Fruit fly (Drosophila melanogaster): Measurements from ENCODE around the gene CG15754.

dm6 chrX:13556172-13556571, 28.4 kb downstream of the CG15754 start, which contains the start of gene CG32631:
- TF ChIP-seq ATbp (GFP tag; optimal IDR thresholded peaks at IDR 0.05) (no peak), lola (GFP tag; optimal IDR thresholded peaks at IDR 0.05) (no peak), CG3726 (GFP tag; IDR thresholded peaks at IDR 0.05) (no peak), ind (GFP tag; optimal IDR thresholded peaks at IDR 0.05) (no peak), Ets97D (GFP tag; optimal IDR thresholded peaks at IDR 0.05) (no peak), jigr1 (GFP tag; IDR thresholded peaks at IDR 0.05) (no peak), Dek (tag; optimal IDR thresholded peaks at IDR 0.05) (no peak)

Measured in whole organism, embryonic.